Fruit fly (Drosophila melanogaster) whole organism: Measurements from ENCODE around the gene CG18649.

Experiments used
- Dll ChIP-seq: fragments of >200 bp; optimal IDR thresholded peaks from 2 replicates; lab custom pipeline; 2017
- pan ChIP-seq: fragments of >200 bp; optimal IDR thresholded peaks from 2 replicates; lab custom pipeline; 2017
- psq ChIP-seq: fragments of >200 bp; optimal IDR thresholded peaks from 2 replicates; lab custom pipeline; 2017

DNA sequence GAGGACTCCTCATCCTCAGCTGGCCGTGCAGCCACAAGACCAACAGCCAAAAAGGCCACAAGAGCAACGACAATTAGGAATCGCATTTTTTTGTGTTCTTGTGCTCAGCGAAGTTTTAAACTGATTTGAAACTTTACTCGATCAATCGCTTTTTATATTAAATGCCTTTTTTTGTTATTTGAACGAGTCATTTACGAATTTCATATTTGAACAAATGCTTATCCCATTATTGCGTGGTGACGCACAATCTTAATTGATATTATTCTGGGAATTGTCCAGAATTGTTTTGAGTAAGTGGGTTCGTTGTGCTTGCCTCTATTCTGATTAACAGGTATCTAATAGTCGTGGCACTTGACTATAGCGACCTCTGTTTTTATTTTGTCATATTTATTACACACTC lies 1.5 kb downstream of the CG18649 start, which contains the start of gene CG13461:
- TF ChIP-seq psq = no peak
- TF ChIP-seq Dll (lab: Kevin White, UChicago) = no peak
- TF ChIP-seq pan (lab: Kevin White, UChicago) = no peak
